Fruit fly (Drosophila melanogaster) S2 (cell line): ENCODE measurements around the gene CG17646.

ENCODE experiments used
- CG8478 ChIP-seq: fragments of >200 bp; optimal IDR thresholded peaks from 2 replicates; lab custom pipeline; 2018
- CTCF ChIP-seq, 2 experiments: fragments of >200 bp; optimal IDR thresholded peaks; 2 replicates each; lab custom pipeline; 2018

DNA sequence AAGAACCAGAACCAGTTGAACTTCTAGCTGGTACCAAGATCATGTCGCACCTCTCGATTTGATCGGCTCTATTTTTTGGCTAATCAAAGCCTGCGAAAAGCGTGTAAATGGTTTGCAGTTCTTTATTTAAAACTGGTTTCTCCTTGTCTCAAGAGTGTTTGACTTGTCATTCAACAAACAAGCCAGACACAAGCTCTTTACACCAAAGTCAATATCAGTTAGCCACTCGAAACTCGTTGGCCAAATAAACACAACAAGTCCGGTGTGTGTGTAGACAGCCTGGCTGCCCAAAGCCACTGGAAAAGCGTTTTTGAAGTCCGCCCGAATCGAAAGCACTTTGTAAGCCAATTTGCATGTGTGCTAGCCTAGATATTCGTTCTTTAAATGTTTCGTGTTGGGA lies 7.8 kb downstream of the CG17646 start:
- TF ChIP-seq CG8478 (lab: Kevin White, UChicago) = no peak
- TF ChIP-seq CTCF (optimal IDR thresholded peaks at IDR 0.05; lab: Kevin White, UChicago) = no peak
